Worm (Caenorhabditis elegans) whole organism, L2 larva: ENCODE results near the gene ZK1320.13.

Experiments
- R02D3.7 ChIP-seq: fragments of 150-350 bp; optimal IDR thresholded peaks from 2 replicates; lab custom pipeline; 2014; ENCODE audit warnings: missing biosample characterization, missing genetic modification characterization
- nhr-10 ChIP-seq: sonication (generic microtip); optimal IDR thresholded peaks from 2 replicates; lab custom pipeline; 2017; ENCODE audit warnings: missing biosample characterization, missing genetic modification characterization
- nhr-6 ChIP-seq: fragments of 150-350 bp; optimal IDR thresholded peaks from 2 replicates; lab custom pipeline; 2014; ENCODE audit warnings: missing biosample characterization, missing genetic modification characterization
- peb-1 ChIP-seq: fragments of 150-350 bp; optimal IDR thresholded peaks from 2 replicates; lab custom pipeline; 2014; ENCODE audit warnings: missing biosample characterization, missing genetic modification characterization
- snpc-4 ChIP-seq: fragments of 150-350 bp; optimal IDR thresholded peaks from 2 replicates; lab custom pipeline; 2014; ENCODE audit warnings: missing biosample characterization, missing genetic modification characterization
- unc-62 ChIP-seq: fragments of 150-350 bp; optimal IDR thresholded peaks from 2 replicates; lab custom pipeline; 2014; ENCODE audit warnings: missing biosample characterization, missing genetic modification reagents, missing genetic modification characterization

DNA sequence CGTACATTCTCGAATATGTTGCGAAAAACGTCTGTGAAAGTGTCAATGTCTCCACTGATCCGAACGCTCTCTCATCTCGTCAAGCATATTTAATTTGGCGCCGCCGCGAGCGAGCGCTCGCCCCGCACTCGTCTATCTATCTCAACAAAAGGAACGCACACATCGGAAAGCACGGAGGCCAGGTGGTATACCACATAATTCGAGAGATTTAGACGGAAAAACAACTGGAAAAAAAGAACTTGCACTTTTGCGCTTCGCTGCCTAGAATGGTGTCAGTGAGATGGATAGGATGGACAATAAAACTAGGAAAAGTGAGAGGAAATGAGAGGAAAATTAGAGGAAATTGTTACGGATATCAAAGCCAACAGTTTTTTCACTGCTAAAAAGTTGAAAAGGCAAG, 48.6 kb downstream of the ZK1320.13 start:
- TF ChIP-seq unc-62 (GFP tag; lab: Kevin White, UChicago) (no peak), peb-1 (tag; lab: Kevin White, UChicago) (no peak), nhr-10 (no peak), R02D3.7 (tag; lab: Kevin White, UChicago) (no peak), nhr-6 (tag; lab: Kevin White, UChicago) (no peak), snpc-4 (tag; lab: Kevin White, UChicago) (no peak)
